Worm (Caenorhabditis elegans): ENCODE results near the gene frpr-10.
A peak's percentile ranks its signal among the peaks of the same experiment; 100 is the strongest.

frpr-10 gene

DNA sequence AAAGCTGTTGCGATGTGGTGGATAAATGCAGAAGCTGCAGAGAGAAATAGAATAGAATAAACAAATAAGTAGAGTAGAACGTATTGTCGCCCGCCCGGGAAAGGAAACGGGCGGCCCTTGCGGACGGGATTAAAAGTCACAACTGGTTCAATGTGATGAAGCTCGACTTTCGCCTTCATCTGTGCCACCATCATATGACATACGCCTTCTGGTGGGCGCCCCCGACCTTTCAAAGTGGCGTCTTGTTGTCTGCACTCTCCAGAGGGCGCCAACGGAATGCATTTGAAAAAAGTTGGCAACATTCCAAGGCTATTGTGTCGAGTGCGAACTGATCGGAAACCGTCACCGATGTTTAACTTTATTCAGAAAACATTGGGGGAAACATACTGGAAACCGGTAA, 14.3 kb upstream of the frpr-10 start:
- TF ChIP-seq gmeb-2 (tag; optimal IDR thresholded peaks at IDR 0.05) (no peak), ceh-34 (tag; optimal IDR thresholded peaks at IDR 0.05) (peak; percentile 27)

ce11 chrIV:7946457-7946856, 11.1 kb upstream of the frpr-10 start, which contains the start of gene czw-1:
TSS of gene czw-1 (minus strand) at chrIV:7946825.
- TF ChIP-seq ceh-24 (tag; optimal IDR thresholded peaks at IDR 0.05) (no peak), lim-6 (tag; optimal IDR thresholded peaks at IDR 0.05) (no peak), ceh-45 (GFP tag; IDR thresholded peaks at IDR 0.05) (no peak), pax-1 (tag; optimal IDR thresholded peaks at IDR 0.05) (no peak), ceh-14 (tag; optimal IDR thresholded peaks at IDR 0.05) (no peak), ceh-18 (tag; optimal IDR thresholded peaks at IDR 0.05) (no peak), pag-3 (tag; optimal IDR thresholded peaks at IDR 0.05; ENCODE audit: borderline replicate concordance) (no peak), ztf-16 (tag; optimal IDR thresholded peaks at IDR 0.05) (no peak), pha-4 (tag; optimal IDR thresholded peaks at IDR 0.05) (no peak), fkh-10 (GFP tag; optimal IDR thresholded peaks at IDR 0.05) (no peak), K02D7.2 (tag; optimal IDR thresholded peaks at IDR 0.05) (no peak), dmd-4 (tag; optimal IDR thresholded peaks at IDR 0.05; ENCODE audit: borderline replicate concordance) (no peak)

- peak; percentile 46 for TF ChIP-seq ttx-3 (tag; optimal IDR thresholded peaks at IDR 0.05)
- TF ChIP-seq fkh-6 (tag; optimal IDR thresholded peaks at IDR 0.05): peak; percentile 31
- TF ChIP-seq zip-5 (tag; optimal IDR thresholded peaks at IDR 0.05): peak; percentile 51
- peak; percentile 68 for TF ChIP-seq ref-2 (tag; optimal IDR thresholded peaks at IDR 0.05)
- TF ChIP-seq unc-3 (GFP tag; conservative IDR thresholded peaks at IDR 0.05): peak; percentile 34; the same call in 1 of the 2 replicates
- TF ChIP-seq unc-3 (tag; optimal IDR thresholded peaks at IDR 0.05): peak; percentile 32
- TF ChIP-seq tbx-7 (tag; optimal IDR thresholded peaks at IDR 0.05): peak; percentile 64
- TF ChIP-seq ets-4 (tag; optimal IDR thresholded peaks at IDR 0.05): peak; percentile 56
- TF ChIP-seq ceh-14 (tag; optimal IDR thresholded peaks at IDR 0.05): peak; percentile 68
- TF ChIP-seq ceh-34 (tag; optimal IDR thresholded peaks at IDR 0.05): peak; percentile 72
- peak; percentile 76 for TF ChIP-seq ceh-18 (tag; optimal IDR thresholded peaks at IDR 0.05)
- TF ChIP-seq unc-86 (tag; optimal IDR thresholded peaks at IDR 0.05): peak; percentile 32
- TF ChIP-seq unc-42 (tag; optimal IDR thresholded peaks at IDR 0.05): peak; percentile 67
- peak; percentile 46 for TF ChIP-seq fax-1 (tag; optimal IDR thresholded peaks at IDR 0.05)
- peak; percentile 22 for TF ChIP-seq mec-3 (tag; optimal IDR thresholded peaks at IDR 0.05; ENCODE audit: borderline replicate concordance)
- peak; percentile 50 for TF ChIP-seq F13H6.1 (tag; optimal IDR thresholded peaks at IDR 0.05)
- TF ChIP-seq ceh-45 (GFP tag; IDR thresholded peaks at IDR 0.05): peak; percentile 58; the same call in 1 of the 2 replicates
- peak; percentile 72 for TF ChIP-seq nfya-1 (tag; optimal IDR thresholded peaks at IDR 0.05)
- TF ChIP-seq rnt-1 (tag; optimal IDR thresholded peaks at IDR 0.05): peak; percentile 79
- TF ChIP-seq tbx-2 (tag; optimal IDR thresholded peaks at IDR 0.05): peak; percentile 81
- peak; percentile 85 for TF ChIP-seq ceh-31 (tag; optimal IDR thresholded peaks at IDR 0.05)
- peak; percentile 4 for TF ChIP-seq hlh-15 (tag; optimal IDR thresholded peaks at IDR 0.05)
- TF ChIP-seq elt-2 (tag; optimal IDR thresholded peaks at IDR 0.05): peak; percentile 44
- TF ChIP-seq C08G9.2 (tag; optimal IDR thresholded peaks at IDR 0.05): peak; percentile 66
- peak; percentile 14 for TF ChIP-seq ahr-1 (tag; optimal IDR thresholded peaks at IDR 0.05)
- peak; percentile 45 for TF ChIP-seq ceh-2 (tag; optimal IDR thresholded peaks at IDR 0.05)
Measured at ce11 chrIV:7946899-7947499, 10.6 kb upstream of the frpr-10 start, which contains the start of gene F20D12.12. TSS of gene F20D12.12 (plus strand) at chrIV:7947440.

DNA sequence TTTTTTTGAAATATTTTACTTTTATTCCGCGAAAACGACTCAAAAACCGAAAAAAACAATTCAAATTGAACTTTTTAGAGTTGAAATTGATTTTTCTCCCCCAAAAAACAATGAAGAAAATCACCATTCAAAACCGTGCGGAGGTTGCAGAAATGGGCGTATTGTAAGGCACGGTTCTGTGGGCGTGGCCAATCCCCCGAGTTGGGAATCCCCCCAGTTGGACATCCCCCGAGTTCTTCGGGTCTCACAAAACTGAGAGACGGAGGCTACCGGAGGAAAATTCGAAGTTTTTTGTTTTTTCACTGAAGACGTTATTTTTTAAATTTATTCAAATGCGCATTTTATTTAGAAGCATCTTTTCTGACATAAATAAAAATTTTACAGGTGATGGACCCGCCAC, 9.3 kb upstream of the frpr-10 start, which contains the start of gene mcm-3AP:
TSS of gene mcm-3AP (plus strand) at position 383 of the 400 bp plus-strand sequence.
- TF ChIP-seq C08G9.2 (tag; optimal IDR thresholded peaks at IDR 0.05) (peak; percentile 53), ceh-31 (tag; optimal IDR thresholded peaks at IDR 0.05) (peak; percentile 72), ceh-45 (GFP tag; IDR thresholded peaks at IDR 0.05) (peak; percentile 43; the same call in 1 of the 2 replicates), zip-5 (tag; optimal IDR thresholded peaks at IDR 0.05) (peak; percentile 11), elt-2 (tag; optimal IDR thresholded peaks at IDR 0.05) (peak; percentile 5), dmd-4 (tag; optimal IDR thresholded peaks at IDR 0.05; ENCODE audit: borderline replicate concordance) (peak; percentile 6), ceh-18 (tag; optimal IDR thresholded peaks at IDR 0.05) (peak; percentile 8), F13H6.1 (tag; optimal IDR thresholded peaks at IDR 0.05) (peak; percentile 9), tbx-2 (tag; optimal IDR thresholded peaks at IDR 0.05) (peak; percentile 59), nfya-1 (tag; optimal IDR thresholded peaks at IDR 0.05) (peak; percentile 11)
